Worm (Caenorhabditis elegans) whole organism, L1 larva: ENCODE measurements around the gene fzr-1.

ENCODE experiments used
- C04F5.9 ChIP-seq: sonication (generic microtip); optimal IDR thresholded peaks from 2 replicates; lab custom pipeline; 2016; ENCODE audit warnings: missing genetic modification characterization, missing compliant biosample characterization
- C16A3.4 ChIP-seq: fragments of 150-350 bp; optimal IDR thresholded peaks from 2 replicates; lab custom pipeline; 2014; ENCODE audit warnings: missing biosample characterization, missing genetic modification characterization
- C34B4.2 ChIP-seq: sonication (generic microtip); optimal IDR thresholded peaks from 2 replicates; lab custom pipeline; 2017; ENCODE audit warnings: mild to moderate bottlenecking, missing genetic modification characterization, missing compliant biosample characterization
- Y116A8C.19 ChIP-seq: sonication (generic microtip); optimal IDR thresholded peaks from 2 replicates; lab custom pipeline; 2016; ENCODE audit warnings: missing compliant biosample characterization, missing genetic modification characterization, borderline replicate concordance
- aha-1 ChIP-seq: fragments of 150-350 bp; optimal IDR thresholded peaks from 2 replicates; lab custom pipeline; 2014; ENCODE audit warnings: missing biosample characterization, missing genetic modification characterization
- alr-1 ChIP-seq: fragments of 200-800 bp; sonication (Bioruptor generic); optimal IDR thresholded peaks from 2 replicates; lab custom pipeline; 2018; ENCODE audit warnings: borderline replicate concordance, mild to moderate bottlenecking, missing genetic modification characterization, missing compliant biosample characterization
- ama-1 ChIP-seq: fragments of 150-350 bp; optimal IDR thresholded peaks from 2 replicates; lab custom pipeline; 2014
- blmp-1 ChIP-seq: fragments of 150-350 bp; optimal IDR thresholded peaks from 2 replicates; lab custom pipeline; 2014; ENCODE audit warnings: missing biosample characterization, missing genetic modification characterization
- ceh-8 ChIP-seq: fragments of 200-800 bp; sonication (Bioruptor generic); optimal IDR thresholded peaks from 2 replicates; lab custom pipeline; 2018; ENCODE audit warnings: mild to moderate bottlenecking, missing genetic modification characterization, moderate library complexity, missing compliant biosample characterization
- ceh-88 ChIP-seq: fragments of 200-800 bp; sonication (Bioruptor generic); IDR thresholded peaks from 2 replicates; pipeline ENCODE4 v1.3.6; 2022; ENCODE audit warnings: missing genetic modification characterization, missing compliant biosample characterization
- ces-1 ChIP-seq: fragments of 150-350 bp; optimal IDR thresholded peaks from 2 replicates; lab custom pipeline; 2014; ENCODE audit warnings: missing biosample characterization, missing genetic modification reagents, missing genetic modification characterization
- dpl-1 ChIP-seq, 3 experiments: fragments of 150-350 bp in 2 of 3; sonication (generic microtip) in 1 of 3; optimal IDR thresholded peaks; 2 replicates each; lab custom pipeline; 2014 to 2017; ENCODE audit warnings: missing biosample characterization in 3 of 3, missing genetic modification characterization in 3 of 3, missing genetic modification reagents in 3 of 3
- dsc-1 ChIP-seq: sonication (generic microtip); optimal IDR thresholded peaks from 2 replicates; lab custom pipeline; 2016; ENCODE audit warnings: mild to moderate bottlenecking, missing genetic modification characterization, missing compliant biosample characterization
- efl-1 ChIP-seq, 4 experiments: fragments of 150-350 bp; optimal IDR thresholded peaks in 3 of 4; peaks in 1 of 4; 1 replicate in 1 of 4; 2 replicates in 3 of 4; lab custom pipeline; 2014; ENCODE audit warnings: missing biosample characterization in 2 of 4, missing genetic modification characterization in 2 of 4, missing genetic modification reagents in 2 of 4
- efl-3 ChIP-seq: fragments of 200-800 bp; sonication (Bioruptor generic); optimal IDR thresholded peaks from 2 replicates; lab custom pipeline; 2018; ENCODE audit warnings: mild to moderate bottlenecking, missing genetic modification characterization, missing compliant biosample characterization
- egl-13 ChIP-seq: sonication (generic microtip); optimal IDR thresholded peaks from 2 replicates; lab custom pipeline; 2016; ENCODE audit warnings: missing genotype, missing genetic modification reagents, missing genetic modification characterization, missing compliant biosample characterization
- egl-27 ChIP-seq, 2 experiments: fragments of 150-350 bp in 1 of 2; sonication (generic microtip); optimal IDR thresholded peaks; 3 replicates each; lab custom pipeline; 2017 to 2018; ENCODE audit warnings: missing biosample characterization in 2 of 2, missing genetic modification characterization in 2 of 2, missing genetic modification reagents in 2 of 2
- elt-2 ChIP-seq: sonication (generic microtip); optimal IDR thresholded peaks from 2 replicates; lab custom pipeline; 2016; ENCODE audit warnings: missing genetic modification characterization, mild to moderate bottlenecking, inconsistent platforms, missing compliant biosample characterization, missing genetic modification reagents
- fkh-8 ChIP-seq: sonication (generic microtip); optimal IDR thresholded peaks from 2 replicates; lab custom pipeline; 2016; ENCODE audit warnings: mild to moderate bottlenecking, missing genetic modification characterization, missing compliant biosample characterization
- fos-1 ChIP-seq: fragments of 150-350 bp; optimal IDR thresholded peaks from 2 replicates; lab custom pipeline; 2014; ENCODE audit warnings: missing biosample characterization, missing genetic modification characterization
- grh-1 ChIP-seq: fragments of 200-800 bp; sonication (Bioruptor generic); IDR thresholded peaks from 2 replicates; pipeline ENCODE4 v1.3.6; 2022; ENCODE audit warnings: missing genetic modification reagents, missing genetic modification characterization, missing compliant biosample characterization
- hlh-4 ChIP-seq: sonication (generic microtip); optimal IDR thresholded peaks from 2 replicates; lab custom pipeline; 2016; ENCODE audit warnings: mild to moderate bottlenecking, missing genetic modification characterization, missing compliant biosample characterization
- jun-1 ChIP-seq: fragments of 150-350 bp; optimal IDR thresholded peaks from 2 replicates; lab custom pipeline; 2014; ENCODE audit warnings: missing biosample characterization, missing genetic modification reagents, missing genetic modification characterization
- lin-14 ChIP-seq: fragments of 200-800 bp; sonication (Bioruptor generic); optimal IDR thresholded peaks from 2 replicates; lab custom pipeline; 2018; ENCODE audit warnings: mild to moderate bottlenecking, missing genetic modification characterization, moderate library complexity, missing compliant biosample characterization
- lin-15B ChIP-seq: fragments of 150-350 bp; sonication (generic microtip); optimal IDR thresholded peaks from 3 replicates; lab custom pipeline; 2014; ENCODE audit warnings: missing biosample characterization, missing genetic modification characterization
- lin-39 ChIP-seq: fragments of 150-350 bp; optimal IDR thresholded peaks from 2 replicates; lab custom pipeline; 2014; ENCODE audit warnings: missing biosample characterization, missing genetic modification reagents, missing genetic modification characterization
- lir-3 ChIP-seq: sonication (generic microtip); optimal IDR thresholded peaks from 2 replicates; lab custom pipeline; 2016; ENCODE audit warnings: mild to moderate bottlenecking, missing genetic modification characterization, moderate library complexity, missing compliant biosample characterization; ENCODE audit not compliant: poor library complexity
- mdl-1 ChIP-seq, 2 experiments: fragments of 150-350 bp; optimal IDR thresholded peaks; 2 replicates each; lab custom pipeline; 2014 to 2017; ENCODE audit warnings: missing biosample characterization in 2 of 2, missing genetic modification characterization in 2 of 2, inconsistent platforms in 1 of 2
- mef-2 ChIP-seq: fragments of 150-350 bp; optimal IDR thresholded peaks from 2 replicates; lab custom pipeline; 2014; ENCODE audit warnings: missing biosample characterization, missing genetic modification characterization
- mep-1 ChIP-seq: fragments of 150-350 bp; optimal IDR thresholded peaks from 2 replicates; lab custom pipeline; 2014; ENCODE audit warnings: missing biosample characterization, missing genetic modification characterization
- nhr-19 ChIP-seq: fragments of 200-800 bp; sonication (Bioruptor generic); conservative IDR thresholded peaks from 2 replicates; pipeline ENCODE4 v1.3.6; 2022; ENCODE audit warnings: missing genetic modification characterization, missing compliant biosample characterization
- nhr-20 ChIP-seq: sonication (generic microtip); optimal IDR thresholded peaks from 2 replicates; lab custom pipeline; 2016; ENCODE audit warnings: mild to moderate bottlenecking, missing genetic modification characterization, missing compliant biosample characterization
- nhr-28 ChIP-seq: fragments of 150-350 bp; optimal IDR thresholded peaks from 2 replicates; lab custom pipeline; 2014; ENCODE audit warnings: missing biosample characterization, missing genetic modification characterization
- nhr-71 ChIP-seq: sonication (generic microtip); optimal IDR thresholded peaks from 2 replicates; lab custom pipeline; 2016; ENCODE audit warnings: mild to moderate bottlenecking, missing genetic modification characterization, moderate library complexity, missing compliant biosample characterization
- nhr-76 ChIP-seq: sonication (generic microtip); optimal IDR thresholded peaks from 2 replicates; lab custom pipeline; 2017; ENCODE audit warnings: missing biosample characterization, missing genetic modification characterization
- nhr-84 ChIP-seq: sonication (generic microtip); optimal IDR thresholded peaks from 2 replicates; lab custom pipeline; 2017; ENCODE audit warnings: missing biosample characterization, missing genetic modification characterization
- nhr-85 ChIP-seq: sonication (generic microtip); peaks from one replicate; lab custom pipeline; 2016; ENCODE audit warnings: missing genetic modification characterization, inconsistent platforms, missing compliant biosample characterization
- rnt-1 ChIP-seq: sonication (generic microtip); optimal IDR thresholded peaks from 2 replicates; lab custom pipeline; 2016; ENCODE audit warnings: mild to moderate bottlenecking, missing genetic modification characterization, moderate library complexity, missing compliant biosample characterization
- skn-1 ChIP-seq: fragments of 150-350 bp; optimal IDR thresholded peaks from 2 replicates; lab custom pipeline; 2014; ENCODE audit warnings: missing biosample characterization, missing genetic modification characterization
- snpc-4 ChIP-seq: fragments of 150-350 bp; optimal IDR thresholded peaks from 2 replicates; lab custom pipeline; 2014; ENCODE audit warnings: missing biosample characterization, missing genetic modification characterization
- sptf-1 ChIP-seq: fragments of 150-350 bp; optimal IDR thresholded peaks from 2 replicates; lab custom pipeline; 2014; ENCODE audit warnings: missing biosample characterization, missing genetic modification characterization
- sup-37 ChIP-seq: fragments of 200-800 bp; sonication (Bioruptor generic); optimal IDR thresholded peaks from 2 replicates; lab custom pipeline; 2018; ENCODE audit warnings: mild to moderate bottlenecking, missing genetic modification characterization, missing compliant biosample characterization
- swsn-7 ChIP-seq: sonication (generic microtip); optimal IDR thresholded peaks from 2 replicates; lab custom pipeline; 2016; ENCODE audit warnings: missing genetic modification characterization, missing compliant biosample characterization
- tlp-1 ChIP-seq: fragments of 150-350 bp; optimal IDR thresholded peaks from 2 replicates; lab custom pipeline; 2014; ENCODE audit warnings: missing biosample characterization, missing genetic modification characterization
- unc-130 ChIP-seq: fragments of 150-350 bp; optimal IDR thresholded peaks from 2 replicates; lab custom pipeline; 2017; ENCODE audit warnings: missing biosample characterization, missing genetic modification characterization, inconsistent platforms
- unc-86 ChIP-seq: sonication (generic microtip); optimal IDR thresholded peaks from 2 replicates; lab custom pipeline; 2016; ENCODE audit warnings: missing genetic modification characterization, missing compliant biosample characterization
- unc-98 ChIP-seq: fragments of 200-800 bp; sonication (Bioruptor generic); IDR thresholded peaks from 2 replicates; pipeline ENCODE4 v1.3.6; 2022; ENCODE audit warnings: missing genetic modification characterization, missing compliant biosample characterization
- vab-15 ChIP-seq: sonication (generic microtip); optimal IDR thresholded peaks from 2 replicates; lab custom pipeline; 2017; ENCODE audit warnings: missing genotype, mild to moderate bottlenecking, missing genetic modification characterization, missing compliant biosample characterization
- xbp-1 ChIP-seq: sonication (generic microtip); optimal IDR thresholded peaks from 2 replicates; lab custom pipeline; 2016; ENCODE audit warnings: missing genetic modification characterization, missing compliant biosample characterization
- zag-1 ChIP-seq: fragments of 150-350 bp; optimal IDR thresholded peaks from 2 replicates; lab custom pipeline; 2014; ENCODE audit warnings: missing biosample characterization, missing genetic modification characterization
- zip-4 ChIP-seq: fragments of 200-800 bp; sonication (Bioruptor generic); optimal IDR thresholded peaks from 2 replicates; lab custom pipeline; 2018; ENCODE audit warnings: mild to moderate bottlenecking, missing genetic modification characterization, moderate library complexity, missing compliant biosample characterization
- ztf-11 ChIP-seq, 2 experiments: sonication (generic microtip); optimal IDR thresholded peaks; 2 replicates each; lab custom pipeline; 2016 to 2017; ENCODE audit warnings: missing genetic modification characterization in 2 of 2, missing biosample characterization in 1 of 2, missing compliant biosample characterization in 1 of 2
- ztf-4 ChIP-seq: fragments of 150-350 bp; optimal IDR thresholded peaks from 2 replicates; lab custom pipeline; 2014; ENCODE audit warnings: missing biosample characterization, missing genetic modification characterization

Gene fzr-1

ce11 chrII:9591071-9591470, 53.2 kb downstream of the fzr-1 start, which contains the start of the genes E02H1.1 and tag-124 (continued):
- peak; percentile 88 for TF ChIP-seq elt-2 (tag; lab: Kevin White, UChicago)
- peak; percentile 81 for TF ChIP-seq unc-86 (tag; lab: Kevin White, UChicago)
- peak; percentile 38 for TF ChIP-seq snpc-4
- TF ChIP-seq ceh-8 (GFP tag; lab: Kevin White, UChicago), result peak; percentile 47
- peak; percentile 42 for TF ChIP-seq jun-1 (tag; lab: Kevin White, UChicago)
- no peak for TF ChIP-seq aha-1 (tag; lab: Kevin White, UChicago)
- peak; percentile 61 for TF ChIP-seq fos-1 (tag; lab: Kevin White, UChicago)
- peak; percentile 62 for TF ChIP-seq skn-1 (tag; lab: Kevin White, UChicago)
- peak; percentile 65 to 77 (median 73) for TF ChIP-seq dpl-1 (GFP tag; optimal IDR thresholded peaks at IDR 0.05; lab: Kevin White, UChicago)
- peak; percentile 84 for TF ChIP-seq fkh-8 (tag; lab: Kevin White, UChicago)
- no peak for TF ChIP-seq nhr-28
- TF ChIP-seq ceh-88, result peak; percentile 84
- peak; percentile 92 for TF ChIP-seq C04F5.9 (tag; lab: Kevin White, UChicago)
- TF ChIP-seq ztf-11 (tag; optimal IDR thresholded peaks at IDR 0.05; lab: Kevin White, UChicago), result peak in 1 of 2 experiments; percentile 97
- no peak for TF ChIP-seq ama-1 (lab: Kevin White, UChicago)
- TF ChIP-seq ztf-4 (tag; lab: Kevin White, UChicago), result peak; percentile 79
- peak; percentile 93 for TF ChIP-seq Y116A8C.19 (tag; lab: Kevin White, UChicago)
- no peak for TF ChIP-seq ces-1
- no peak for TF ChIP-seq mef-2 (tag; lab: Kevin White, UChicago)
- TF ChIP-seq efl-3 (GFP tag; lab: Kevin White, UChicago), result peak; percentile 70
- peak; percentile 32 for TF ChIP-seq lin-15B (tag; lab: Kevin White, UChicago)
- peak; percentile 98 for TF ChIP-seq lir-3
- TF ChIP-seq dsc-1 (tag; lab: Kevin White, UChicago), result peak; percentile 96
- TF ChIP-seq swsn-7 (tag; lab: Kevin White, UChicago), result peak; percentile 91
- TF ChIP-seq tlp-1 (tag; lab: Kevin White, UChicago), result no peak
- TF ChIP-seq rnt-1, result peak; percentile 99
- peak; percentile 62 for TF ChIP-seq zip-4 (GFP tag; lab: Kevin White, UChicago)
- peak in 1 of 2 experiments; percentile 65 for TF ChIP-seq mdl-1 (tag; optimal IDR thresholded peaks at IDR 0.05; lab: Kevin White, UChicago)
- no peak for TF ChIP-seq nhr-76 (tag; lab: Kevin White, UChicago)
- TF ChIP-seq alr-1 (tag; lab: Kevin White, UChicago), result no peak
- peak; percentile 93 for TF ChIP-seq nhr-71 (tag; lab: Kevin White, UChicago)
- TF ChIP-seq efl-1 (optimal IDR thresholded peaks at IDR 0.05; lab: Kevin White, UChicago), result peak; percentile 75 to 81
- TF ChIP-seq efl-1 (GFP tag; optimal IDR thresholded peaks at IDR 0.05 in 1 of 2; lab: Kevin White, UChicago), result peak; percentile 75 to 97
- peak; percentile 94 for TF ChIP-seq nhr-20 (tag; lab: Kevin White, UChicago)
- TF ChIP-seq blmp-1 (tag; lab: Kevin White, UChicago), result peak; percentile 50
- peak; percentile 37 for TF ChIP-seq C34B4.2 (tag; lab: Kevin White, UChicago)
- no peak for TF ChIP-seq egl-27 (tag; optimal IDR thresholded peaks at IDR 0.05; lab: Kevin White, UChicago)
- TF ChIP-seq vab-15 (tag; lab: Kevin White, UChicago), result peak; percentile 65
- peak; percentile 92 for TF ChIP-seq xbp-1 (tag; lab: Kevin White, UChicago)
- TF ChIP-seq unc-98 (GFP tag; lab: Robert Waterston, UW), result peak; percentile 80
- peak; percentile 97 for TF ChIP-seq egl-13
- TF ChIP-seq nhr-84 (tag; lab: Kevin White, UChicago), result no peak
- peak; percentile 62 for TF ChIP-seq lin-39
- TF ChIP-seq sptf-1 (tag; lab: Kevin White, UChicago), result no peak
- peak; percentile 97 for TF ChIP-seq nhr-19 (GFP tag; lab: Robert Waterston, UW)
- peak; percentile 78 for TF ChIP-seq mep-1 (tag; lab: Kevin White, UChicago)
- peak; percentile 86 for TF ChIP-seq lin-14 (GFP tag; lab: Kevin White, UChicago)
- peak; percentile 23 for TF ChIP-seq C16A3.4 (tag; lab: Kevin White, UChicago)
- TF ChIP-seq hlh-4 (tag; lab: Kevin White, UChicago), result peak; percentile 66
- TF ChIP-seq unc-130 (tag; lab: Kevin White, UChicago), result peak; percentile 56
- TF ChIP-seq sup-37 (GFP tag; lab: Kevin White, UChicago), result peak; percentile 60
- TF ChIP-seq zag-1, result no peak
- peak; percentile 97 for TF ChIP-seq nhr-85 (tag; lab: Kevin White, UChicago)
- peak; percentile 76 for TF ChIP-seq grh-1 (GFP tag; lab: Robert Waterston, UW)
